Fruit fly (Drosophila melanogaster) whole organism, embryonic: Measurements from ENCODE around the gene AP-1mu.

Experiments used
- Abd-B ChIP-seq: fragments of 200-800 bp; sonication (Bioruptor generic); optimal IDR thresholded peaks from 2 replicates; lab custom pipeline; 2018; ENCODE audit warnings: missing biosample characterization, mild to moderate bottlenecking, missing genetic modification characterization, moderate library complexity
- Adf1 ChIP-seq: fragments of 200-800 bp; sonication (Bioruptor generic); IDR thresholded peaks from 2 replicates; pipeline ENCODE4 v1.3.6; 2022; ENCODE audit warnings: missing biosample characterization, missing genetic modification characterization
- CG10147 ChIP-seq: fragments of 200-800 bp; sonication (Bioruptor generic); optimal IDR thresholded peaks from 2 replicates; lab custom pipeline; 2019; ENCODE audit warnings: missing biosample characterization, mild to moderate bottlenecking, missing genetic modification characterization, moderate library complexity
- CG10267 ChIP-seq: fragments of 200-800 bp; sonication (Bioruptor generic); optimal IDR thresholded peaks from 2 replicates; lab custom pipeline; 2018; ENCODE audit warnings: missing biosample characterization, mild to moderate bottlenecking, missing genetic modification characterization, moderate library complexity
- CG10366 ChIP-seq: fragments of 200-800 bp; sonication (Bioruptor generic); IDR thresholded peaks from 2 replicates; pipeline ENCODE4 v1.3.6; 2022; ENCODE audit warnings: missing biosample characterization, missing genetic modification characterization
- CG11247 ChIP-seq: fragments of 200-800 bp; sonication (Bioruptor generic); IDR thresholded peaks from 2 replicates; pipeline ENCODE4 v1.3.6; 2022; ENCODE audit warnings: missing biosample characterization, missing genetic modification characterization
- CG11398 ChIP-seq: fragments of 200-800 bp; sonication (Bioruptor generic); optimal IDR thresholded peaks from 2 replicates; lab custom pipeline; 2016; ENCODE audit warnings: missing biosample characterization, missing genetic modification characterization
- CG11723 ChIP-seq: fragments of 200-800 bp; sonication (Bioruptor generic); optimal IDR thresholded peaks from 2 replicates; lab custom pipeline; 2017; ENCODE audit warnings: missing biosample characterization, mild to moderate bottlenecking, missing genetic modification characterization
- CG12104 ChIP-seq: fragments of 200-800 bp; sonication (Bioruptor generic); optimal IDR thresholded peaks from 3 replicates; lab custom pipeline; 2016; ENCODE audit warnings: missing biosample characterization, missing genetic modification characterization
- CG14014 ChIP-seq: fragments of 200-800 bp; sonication (Bioruptor generic); IDR thresholded peaks from 2 replicates; pipeline ENCODE4 v1.3.6; 2022; ENCODE audit warnings: missing biosample characterization, missing genetic modification characterization
- CG16815 ChIP-seq: fragments of 200-800 bp; sonication (Bioruptor generic); optimal IDR thresholded peaks from 3 replicates; lab custom pipeline; 2017; ENCODE audit warnings: missing biosample characterization, mild to moderate bottlenecking, missing genetic modification characterization
- CG17385 ChIP-seq: fragments of 200-800 bp; sonication (Bioruptor generic); optimal IDR thresholded peaks from 3 replicates; lab custom pipeline; 2018; ENCODE audit warnings: missing biosample characterization, mild to moderate bottlenecking, missing genetic modification characterization
- CG17829 ChIP-seq: fragments of 200-800 bp; optimal IDR thresholded peaks from 2 replicates; lab custom pipeline; 2019; ENCODE audit warnings: missing biosample characterization, mild to moderate bottlenecking, missing genetic modification characterization, moderate library complexity
- CG18764 ChIP-seq: fragments of 200-800 bp; sonication (Bioruptor generic); optimal IDR thresholded peaks from 3 replicates; lab custom pipeline; 2016; ENCODE audit warnings: missing biosample characterization, missing genetic modification characterization
- CG2712 ChIP-seq: fragments of 200-800 bp; optimal IDR thresholded peaks from 3 replicates; lab custom pipeline; 2019; ENCODE audit warnings: missing biosample characterization, mild to moderate bottlenecking, missing genetic modification characterization, moderate library complexity
- CG4360 ChIP-seq: fragments of 200-800 bp; sonication (Bioruptor generic); IDR thresholded peaks from 2 replicates; pipeline ENCODE4 v1.3.6; 2022; ENCODE audit warnings: missing biosample characterization, missing genetic modification characterization
- CG6689 ChIP-seq: fragments of 200-800 bp; sonication (Bioruptor generic); IDR thresholded peaks from 2 replicates; pipeline ENCODE4 v1.3.6; 2022; ENCODE audit warnings: missing biosample characterization, missing genetic modification characterization
- CG8359 ChIP-seq: fragments of 200-800 bp; sonication (Bioruptor generic); optimal IDR thresholded peaks from 2 replicates; lab custom pipeline; 2017; ENCODE audit warnings: missing biosample characterization, mild to moderate bottlenecking, missing genetic modification characterization, borderline replicate concordance
- CG8765 ChIP-seq: fragments of 200-800 bp; sonication (Bioruptor generic); IDR thresholded peaks from 2 replicates; pipeline ENCODE4 v1.3.6; 2022; ENCODE audit warnings: missing biosample characterization, missing genetic modification characterization
- CG9215 ChIP-seq: fragments of 200-800 bp; sonication (Bioruptor generic); IDR thresholded peaks from 2 replicates; pipeline ENCODE4 v1.3.6; 2022; ENCODE audit warnings: missing biosample characterization, missing genetic modification characterization
- CG9609 ChIP-seq: fragments of 200-800 bp; sonication (Bioruptor generic); optimal IDR thresholded peaks from 3 replicates; lab custom pipeline; 2016; ENCODE audit warnings: missing biosample characterization, missing genetic modification characterization
- Camta ChIP-seq: fragments of 200-800 bp; sonication (Bioruptor generic); optimal IDR thresholded peaks from 2 replicates; lab custom pipeline; 2016; ENCODE audit warnings: missing biosample characterization, missing genetic modification characterization
- CkIIα-i1 ChIP-seq: fragments of 200-800 bp; sonication (Bioruptor generic); IDR thresholded peaks from 2 replicates; pipeline ENCODE4 v1.3.6; 2022; ENCODE audit warnings: missing biosample characterization, missing genetic modification characterization
- CoRest ChIP-seq: fragments of 200-800 bp; sonication (Bioruptor generic); optimal IDR thresholded peaks from 3 replicates; lab custom pipeline; 2018; ENCODE audit warnings: missing biosample characterization, mild to moderate bottlenecking, missing genetic modification characterization, moderate library complexity
- D19A ChIP-seq: fragments of 200-800 bp; optimal IDR thresholded peaks from 3 replicates; lab custom pipeline; 2019; ENCODE audit warnings: missing biosample characterization, mild to moderate bottlenecking, missing genetic modification characterization, moderate library complexity
- Doc2 ChIP-seq: fragments of 200-800 bp; sonication (Bioruptor generic); IDR thresholded peaks from 2 replicates; pipeline ENCODE4 v1.3.6; 2022; ENCODE audit warnings: missing biosample characterization, missing genetic modification characterization
- Ets97D ChIP-seq: fragments of 200-800 bp; sonication (Bioruptor generic); optimal IDR thresholded peaks from 3 replicates; lab custom pipeline; 2016; ENCODE audit warnings: missing biosample characterization, missing genetic modification characterization
- MTF-1 ChIP-seq: fragments of 200-800 bp; sonication (Bioruptor generic); optimal IDR thresholded peaks from 2 replicates; lab custom pipeline; 2018; ENCODE audit warnings: missing biosample characterization, mild to moderate bottlenecking, missing genetic modification characterization, borderline replicate concordance
- NFAT ChIP-seq: fragments of 200-800 bp; sonication (Bioruptor generic); IDR thresholded peaks from 2 replicates; pipeline ENCODE4 v1.3.6; 2022; ENCODE audit warnings: missing biosample characterization, missing genetic modification characterization
- Oli ChIP-seq: fragments of 200-800 bp; sonication (Bioruptor generic); optimal IDR thresholded peaks from 2 replicates; lab custom pipeline; 2018; ENCODE audit warnings: missing biosample characterization, mild to moderate bottlenecking, missing genetic modification characterization, moderate library complexity
- Poxn ChIP-seq: fragments of 200-800 bp; sonication (Bioruptor generic); IDR thresholded peaks from 2 replicates; pipeline ENCODE4 v1.3.6; 2022; ENCODE audit warnings: missing biosample characterization, missing genetic modification characterization
- Rx ChIP-seq: fragments of 200-800 bp; sonication (Bioruptor generic); IDR thresholded peaks from 2 replicates; pipeline ENCODE4 v1.3.6; 2022; ENCODE audit warnings: missing biosample characterization, missing genetic modification characterization
- Sox100B ChIP-seq: fragments of 200-800 bp; sonication (Bioruptor generic); optimal IDR thresholded peaks from 3 replicates; lab custom pipeline; 2018; ENCODE audit warnings: missing biosample characterization, mild to moderate bottlenecking, missing genetic modification characterization
- Sox102F ChIP-seq: fragments of 200-800 bp; sonication (Bioruptor generic); optimal IDR thresholded peaks from 2 replicates; lab custom pipeline; 2018; ENCODE audit warnings: missing biosample characterization, mild to moderate bottlenecking, missing genetic modification characterization, moderate library complexity
- Spps ChIP-seq: fragments of 200-800 bp; sonication (Bioruptor generic); optimal IDR thresholded peaks from 2 replicates; lab custom pipeline; 2018; ENCODE audit warnings: missing biosample characterization, mild to moderate bottlenecking, missing genetic modification characterization
- Ssrp ChIP-seq: fragments of 200-800 bp; sonication (Bioruptor generic); optimal IDR thresholded peaks from 2 replicates; lab custom pipeline; 2018; ENCODE audit warnings: missing biosample characterization, mild to moderate bottlenecking, missing genetic modification characterization, moderate library complexity
- Usf ChIP-seq: fragments of 200-800 bp; sonication (Bioruptor generic); optimal IDR thresholded peaks from 2 replicates; lab custom pipeline; 2017; ENCODE audit warnings: missing genotype, missing biosample characterization, missing genetic modification characterization
- ac ChIP-seq: fragments of 200-800 bp; sonication (Bioruptor generic); optimal IDR thresholded peaks from 3 replicates; lab custom pipeline; 2017; ENCODE audit warnings: missing biosample characterization, mild to moderate bottlenecking, missing genetic modification characterization
- bowl ChIP-seq: fragments of 200-800 bp; sonication (Bioruptor generic); IDR thresholded peaks from 2 replicates; pipeline ENCODE4 v1.3.6; 2022; ENCODE audit warnings: missing biosample characterization, missing genetic modification characterization
- chif ChIP-seq, 2 experiments: fragments of 200-800 bp; sonication (Bioruptor generic); optimal IDR thresholded peaks; 3 replicates each; lab custom pipeline; 2016; ENCODE audit warnings: missing biosample characterization in 2 of 2, missing genetic modification characterization in 2 of 2
- dpn ChIP-seq, 2 experiments: fragments of 200-800 bp; sonication (Bioruptor generic); optimal IDR thresholded peaks; 3 replicates each; lab custom pipeline; 2016; ENCODE audit warnings: missing biosample characterization in 2 of 2, missing genetic modification characterization in 2 of 2
- fd102C ChIP-seq: fragments of 200-800 bp; sonication (Bioruptor generic); optimal IDR thresholded peaks from 2 replicates; lab custom pipeline; 2018; ENCODE audit warnings: missing biosample characterization, mild to moderate bottlenecking, missing genetic modification characterization, moderate library complexity
- gem ChIP-seq: fragments of 200-800 bp; sonication (Bioruptor generic); optimal IDR thresholded peaks from 2 replicates; lab custom pipeline; 2019; ENCODE audit warnings: missing biosample characterization, mild to moderate bottlenecking, missing genetic modification characterization, moderate library complexity
- gsb ChIP-seq: fragments of 200-800 bp; sonication (Bioruptor generic); IDR thresholded peaks from 2 replicates; pipeline ENCODE4 v1.3.6; 2022; ENCODE audit warnings: missing biosample characterization, missing genetic modification characterization
- kah ChIP-seq: fragments of 200-800 bp; sonication (Bioruptor generic); optimal IDR thresholded peaks from 2 replicates; lab custom pipeline; 2018; ENCODE audit warnings: missing biosample characterization, mild to moderate bottlenecking, missing genetic modification characterization
- nom ChIP-seq: fragments of 200-800 bp; sonication (Bioruptor generic); optimal IDR thresholded peaks from 2 replicates; lab custom pipeline; 2017; ENCODE audit warnings: missing biosample characterization, missing genetic modification characterization, mild to moderate bottlenecking, moderate library complexity, missing genetic modification reagents
- pita ChIP-seq: fragments of 200-800 bp; sonication (Bioruptor generic); optimal IDR thresholded peaks from 2 replicates; lab custom pipeline; 2017; ENCODE audit warnings: missing biosample characterization, mild to moderate bottlenecking, missing genetic modification characterization
- shn ChIP-seq: fragments of 200-800 bp; sonication (Bioruptor generic); optimal IDR thresholded peaks from 3 replicates; lab custom pipeline; 2016; ENCODE audit warnings: missing biosample characterization, missing genetic modification characterization
- so ChIP-seq: fragments of 200-800 bp; sonication (Bioruptor generic); IDR thresholded peaks from 3 replicates; pipeline ENCODE4 v1.3.6; 2022; ENCODE audit warnings: missing biosample characterization, missing genetic modification characterization
- trh ChIP-seq: fragments of 200-800 bp; sonication (Bioruptor generic); optimal IDR thresholded peaks from 2 replicates; lab custom pipeline; 2016; ENCODE audit warnings: missing biosample characterization, missing genetic modification characterization
- usp ChIP-seq: fragments of >200 bp; optimal IDR thresholded peaks from 2 replicates; lab custom pipeline; 2017; ENCODE audit warnings: missing biosample characterization, missing genetic modification characterization

Gene AP-1mu

DNA sequence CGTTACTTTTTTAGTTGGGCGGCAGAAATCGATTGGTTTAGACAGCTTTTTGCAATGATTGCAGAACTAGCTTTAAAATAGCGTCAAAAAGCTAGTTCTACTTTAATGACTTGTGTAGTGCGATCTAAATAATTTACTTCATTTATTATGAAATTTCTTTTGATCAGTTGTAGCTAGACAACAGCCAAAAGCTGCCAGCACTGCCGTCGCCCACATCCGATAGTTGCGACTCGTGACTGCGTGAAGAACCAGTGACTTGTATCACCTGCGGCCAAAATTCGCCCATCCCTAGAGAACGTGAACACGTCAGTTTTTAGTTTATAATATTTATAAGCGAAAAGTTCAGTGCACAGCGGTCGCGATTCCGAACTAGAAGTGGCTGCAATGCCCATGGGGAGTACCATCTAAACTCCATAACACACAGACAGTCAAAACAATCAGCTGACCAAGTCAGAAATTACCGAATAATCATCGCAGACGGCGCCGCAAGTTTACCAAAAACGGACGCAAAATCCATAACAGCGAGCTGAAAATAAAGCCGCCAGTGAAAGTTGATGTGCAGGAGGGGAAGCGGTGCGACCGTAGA lies 27.4 kb upstream of the AP-1mu start, which contains the start of gene P58IPK (continued):
- TF ChIP-seq CG16815 (GFP tag; lab: Kevin White, UChicago) (peak; percentile 22), Usf (GFP tag; lab: Kevin White, UChicago) (peak; percentile 17), Camta (GFP tag; lab: Kevin White, UChicago) (peak; percentile 41), CkIIα-i1 (GFP tag; lab: Robert Waterston, UW) (no peak), D19A (tag; lab: Kevin White, UChicago) (no peak), CG14014 (peak; percentile 56), kah (GFP tag; lab: Kevin White, UChicago) (peak; percentile 55), CoRest (tag; lab: Kevin White, UChicago) (peak; percentile 74), Poxn (no peak), CG6689 (peak; percentile 61), Ssrp (tag; lab: Kevin White, UChicago) (peak; percentile 38), CG12104 (GFP tag; lab: Kevin White, UChicago) (no peak), Doc2 (GFP tag; lab: Robert Waterston, UW) (no peak), CG8359 (no peak), shn (GFP tag; lab: Kevin White, UChicago) (peak; percentile 80), CG11723 (GFP tag; lab: Kevin White, UChicago) (peak; percentile 37), Spps (tag; lab: Kevin White, UChicago) (no peak), Abd-B (peak; percentile 53), Oli (tag; lab: Kevin White, UChicago) (peak; percentile 0), Rx (GFP tag; lab: Robert Waterston, UW) (peak; percentile 64; the same call in 1 of the 2 replicates), chif (GFP tag; optimal IDR thresholded peaks at IDR 0.05; lab: Kevin White, UChicago) (peak; percentile 42 to 57), NFAT (GFP tag; lab: Robert Waterston, UW) (peak; percentile 72), CG10147 (GFP tag; lab: Kevin White, UChicago) (peak; percentile 55), gsb (GFP tag; lab: Robert Waterston, UW) (no peak), Sox102F (GFP tag; lab: Kevin White, UChicago) (no peak), CG9609 (GFP tag; lab: Kevin White, UChicago) (peak; percentile 69), CG11398 (GFP tag; lab: Kevin White, UChicago) (peak; percentile 37), Adf1 (peak; percentile 66), Sox100B (no peak), MTF-1 (GFP tag; lab: Kevin White, UChicago) (peak; percentile 1), CG11247 (GFP tag; lab: Robert Waterston, UW) (peak; percentile 45; the same call in 1 of the 2 replicates), bowl (GFP tag; lab: Robert Waterston, UW) (no peak), CG4360 (GFP tag; lab: Robert Waterston, UW) (no peak), nom (GFP tag; lab: Kevin White, UChicago) (peak; percentile 2), ac (GFP tag; lab: Kevin White, UChicago) (no peak), CG18764 (GFP tag; lab: Kevin White, UChicago) (peak; percentile 55), CG2712 (tag; lab: Kevin White, UChicago) (peak; percentile 66), CG17385 (peak; percentile 4), usp (no peak), so (no peak), CG10267 (tag; lab: Kevin White, UChicago) (peak; percentile 68), trh (GFP tag; lab: Kevin White, UChicago) (no peak), pita (GFP tag; lab: Kevin White, UChicago) (no peak), dpn (GFP tag; optimal IDR thresholded peaks at IDR 0.05; lab: Kevin White, UChicago) (peak; percentile 75 to 79), fd102C (GFP tag; lab: Kevin White, UChicago) (no peak), CG9215 (GFP tag; lab: Robert Waterston, UW) (peak; percentile 65), Ets97D (GFP tag; lab: Kevin White, UChicago) (peak; percentile 90), gem (tag; lab: Kevin White, UChicago) (peak; percentile 68), CG10366 (GFP tag; lab: Robert Waterston, UW) (peak; percentile 56), CG17829 (tag; lab: Kevin White, UChicago) (peak; percentile 64), CG8765 (GFP tag; lab: Robert Waterston, UW) (no peak)
